Fruit fly (Drosophila melanogaster) whole organism, embryonic: ENCODE results near the gene Dpp10.

ENCODE experiments used
- Adf1 ChIP-seq: fragments of 200-800 bp; sonication (Bioruptor generic); IDR thresholded peaks from 2 replicates; pipeline ENCODE4 v1.3.6; 2022; ENCODE audit warnings: missing biosample characterization, missing genetic modification characterization
- Atf3 ChIP-seq: fragments of 200-800 bp; sonication (Bioruptor generic); optimal IDR thresholded peaks from 3 replicates; lab custom pipeline; 2016; ENCODE audit warnings: missing biosample characterization, missing genetic modification characterization
- CG10147 ChIP-seq: fragments of 200-800 bp; sonication (Bioruptor generic); optimal IDR thresholded peaks from 2 replicates; lab custom pipeline; 2019; ENCODE audit warnings: missing biosample characterization, mild to moderate bottlenecking, missing genetic modification characterization, moderate library complexity
- CG12769 ChIP-seq: fragments of 200-800 bp; sonication (Bioruptor generic); optimal IDR thresholded peaks from 2 replicates; lab custom pipeline; 2019; ENCODE audit warnings: missing biosample characterization, mild to moderate bottlenecking, missing genetic modification characterization, moderate library complexity
- CG13894 ChIP-seq: fragments of 200-800 bp; sonication (Bioruptor generic); optimal IDR thresholded peaks from 3 replicates; lab custom pipeline; 2018; ENCODE audit warnings: missing biosample characterization, mild to moderate bottlenecking, missing genetic modification characterization, moderate library complexity
- CG17328 ChIP-seq: fragments of 200-800 bp; sonication (Bioruptor generic); IDR thresholded peaks from 2 replicates; pipeline ENCODE4 v1.3.6; 2022; ENCODE audit warnings: missing biosample characterization, missing genetic modification characterization
- CG17361 ChIP-seq: fragments of 200-800 bp; sonication (Bioruptor generic); IDR thresholded peaks from 3 replicates; pipeline ENCODE4 v1.3.6; 2022; ENCODE audit warnings: missing biosample characterization, missing genetic modification characterization
- CG18599 ChIP-seq: fragments of 200-800 bp; sonication (Bioruptor generic); optimal IDR thresholded peaks from 3 replicates; lab custom pipeline; 2017; ENCODE audit warnings: missing biosample characterization, missing genetic modification characterization, mild to moderate bottlenecking, moderate library complexity, missing genetic modification reagents
- CG2120 ChIP-seq: fragments of 200-800 bp; sonication (Bioruptor generic); optimal IDR thresholded peaks from 3 replicates; lab custom pipeline; 2016; ENCODE audit warnings: missing biosample characterization, missing genetic modification characterization
- CG32772 ChIP-seq: fragments of 200-800 bp; sonication (Bioruptor generic); IDR thresholded peaks from 2 replicates; pipeline ENCODE4 v1.3.6; 2022; ENCODE audit warnings: missing biosample characterization, missing genetic modification characterization
- CG3281 ChIP-seq: fragments of 200-800 bp; sonication (Bioruptor generic); optimal IDR thresholded peaks from 3 replicates; lab custom pipeline; 2017; ENCODE audit warnings: missing biosample characterization, mild to moderate bottlenecking, missing genetic modification characterization
- CG34376 ChIP-seq: fragments of 200-800 bp; sonication (Bioruptor generic); optimal IDR thresholded peaks from 2 replicates; lab custom pipeline; 2018; ENCODE audit warnings: missing biosample characterization, mild to moderate bottlenecking, missing genetic modification characterization
- CG6813 ChIP-seq: fragments of 200-800 bp; sonication (Bioruptor generic); optimal IDR thresholded peaks from 2 replicates; lab custom pipeline; 2017; ENCODE audit warnings: missing biosample characterization, missing genetic modification characterization, mild to moderate bottlenecking, moderate library complexity, missing genetic modification reagents
- CG7372 ChIP-seq: fragments of 200-800 bp; sonication (Bioruptor generic); IDR thresholded peaks from 2 replicates; pipeline ENCODE4 v1.3.6; 2022; ENCODE audit warnings: missing biosample characterization, missing genetic modification characterization
- CG7987 ChIP-seq: fragments of 200-800 bp; sonication (Bioruptor generic); optimal IDR thresholded peaks from 2 replicates; lab custom pipeline; 2018; ENCODE audit warnings: missing biosample characterization, mild to moderate bottlenecking, missing genetic modification characterization, moderate library complexity
- CG8281 ChIP-seq: fragments of 200-800 bp; sonication (Bioruptor generic); optimal IDR thresholded peaks from 2 replicates; lab custom pipeline; 2018; ENCODE audit warnings: missing biosample characterization, mild to moderate bottlenecking, missing genetic modification characterization, moderate library complexity
- E2f2 ChIP-seq: fragments of 200-800 bp; sonication (Bioruptor generic); IDR thresholded peaks from 2 replicates; pipeline ENCODE4 v1.3.6; 2022; ENCODE audit warnings: missing biosample characterization, missing genetic modification characterization
- Gsc ChIP-seq: fragments of 200-800 bp; sonication (Bioruptor generic); IDR thresholded peaks from 2 replicates; pipeline ENCODE4 v1.3.6; 2022; ENCODE audit warnings: missing biosample characterization, missing genetic modification characterization
- HLH3B ChIP-seq: fragments of 200-800 bp; sonication (Bioruptor generic); IDR thresholded peaks from 2 replicates; pipeline ENCODE4 v1.3.6; 2022; ENCODE audit warnings: missing biosample characterization, missing genetic modification characterization
- Hmx ChIP-seq: fragments of 200-800 bp; sonication (Bioruptor generic); optimal IDR thresholded peaks from 2 replicates; lab custom pipeline; 2016; ENCODE audit warnings: missing biosample characterization, missing genetic modification characterization
- Hr51 ChIP-seq, 2 experiments: fragments of 200-800 bp; sonication (Bioruptor generic); optimal IDR thresholded peaks; 2 replicates in 1 of 2; 3 replicates in 1 of 2; lab custom pipeline; 2016 to 2018; ENCODE audit warnings: missing biosample characterization in 2 of 2, missing genetic modification characterization in 2 of 2, mild to moderate bottlenecking in 1 of 2, moderate library complexity in 1 of 2
- Hsf ChIP-seq: fragments of 200-800 bp; sonication (Bioruptor generic); optimal IDR thresholded peaks from 3 replicates; lab custom pipeline; 2016; ENCODE audit warnings: missing biosample characterization, missing genetic modification characterization
- Max ChIP-seq: fragments of 200-800 bp; sonication (Bioruptor generic); optimal IDR thresholded peaks from 2 replicates; lab custom pipeline; 2016; ENCODE audit warnings: missing biosample characterization, mild to moderate bottlenecking, missing genetic modification characterization
- NC2α ChIP-seq: fragments of 200-800 bp; sonication (Bioruptor generic); optimal IDR thresholded peaks from 2 replicates; lab custom pipeline; 2016; ENCODE audit warnings: missing biosample characterization, missing genetic modification characterization
- Opbp ChIP-seq: fragments of 200-800 bp; sonication (Bioruptor generic); IDR thresholded peaks from 3 replicates; pipeline ENCODE4 v1.3.6; 2022; ENCODE audit warnings: missing biosample characterization, missing genetic modification characterization; ENCODE audit not compliant: partially characterized antibody
- Tbp ChIP-seq: fragments of >200 bp; optimal IDR thresholded peaks from 2 replicates; lab custom pipeline; 2018; ENCODE audit warnings: missing biosample characterization, missing genetic modification characterization
- Usf ChIP-seq: fragments of 200-800 bp; sonication (Bioruptor generic); optimal IDR thresholded peaks from 2 replicates; lab custom pipeline; 2017; ENCODE audit warnings: missing genotype, missing biosample characterization, missing genetic modification characterization
- ato ChIP-seq: fragments of 200-800 bp; sonication (Bioruptor generic); IDR thresholded peaks from 2 replicates; pipeline ENCODE4 v1.3.6; 2022; ENCODE audit warnings: missing biosample characterization, missing genetic modification characterization; ENCODE audit not compliant: partially characterized antibody
- bsh ChIP-seq, 2 experiments: fragments of 200-800 bp; sonication (Bioruptor generic); optimal IDR thresholded peaks; 2 replicates each; lab custom pipeline; 2017 to 2018; ENCODE audit warnings: mild to moderate bottlenecking in 2 of 2, missing biosample characterization in 2 of 2, missing genetic modification characterization in 2 of 2, moderate library complexity in 1 of 2
- exex ChIP-seq: fragments of 200-800 bp; sonication (Bioruptor generic); optimal IDR thresholded peaks from 4 replicates; lab custom pipeline; 2018; ENCODE audit warnings: missing biosample characterization, mild to moderate bottlenecking, missing genetic modification characterization, moderate library complexity
- gfzf ChIP-seq: fragments of 200-800 bp; sonication (Bioruptor generic); optimal IDR thresholded peaks from 2 replicates; lab custom pipeline; 2016; ENCODE audit warnings: missing biosample characterization, mild to moderate bottlenecking, missing genetic modification characterization, moderate library complexity
- grn ChIP-seq: fragments of 200-800 bp; sonication (Bioruptor generic); optimal IDR thresholded peaks from 3 replicates; lab custom pipeline; 2017; ENCODE audit warnings: missing biosample characterization, missing genetic modification characterization
- her ChIP-seq: fragments of 200-800 bp; sonication (Bioruptor generic); optimal IDR thresholded peaks from 2 replicates; lab custom pipeline; 2016; ENCODE audit warnings: missing biosample characterization, missing genetic modification characterization
- jumu ChIP-seq: fragments of 200-800 bp; sonication (Bioruptor generic); optimal IDR thresholded peaks from 3 replicates; lab custom pipeline; 2016; ENCODE audit warnings: missing biosample characterization, missing genetic modification characterization
- kni ChIP-seq: fragments of 200-800 bp; sonication (Bioruptor generic); optimal IDR thresholded peaks from 3 replicates; lab custom pipeline; 2017; ENCODE audit warnings: mild to moderate bottlenecking, missing biosample characterization, missing genetic modification reagents, missing genetic modification characterization
- lab ChIP-seq: fragments of 200-800 bp; sonication (Bioruptor generic); optimal IDR thresholded peaks from 3 replicates; lab custom pipeline; 2017; ENCODE audit warnings: missing biosample characterization, missing genetic modification characterization, mild to moderate bottlenecking, moderate library complexity, missing genetic modification reagents
- lilli ChIP-seq: fragments of 200-800 bp; sonication (Bioruptor generic); optimal IDR thresholded peaks from 3 replicates; lab custom pipeline; 2016; ENCODE audit warnings: missing biosample characterization, missing genetic modification characterization
- mirr ChIP-seq: fragments of 200-800 bp; sonication (Bioruptor generic); optimal IDR thresholded peaks from 3 replicates; lab custom pipeline; 2018; ENCODE audit warnings: missing biosample characterization, mild to moderate bottlenecking, missing genetic modification characterization
- nerfin-2 ChIP-seq: fragments of 200-800 bp; sonication (Bioruptor generic); IDR thresholded peaks from 2 replicates; pipeline ENCODE4 v1.3.6; 2022; ENCODE audit warnings: missing biosample characterization, missing genetic modification characterization; ENCODE audit not compliant: partially characterized antibody
- sd ChIP-seq: fragments of 200-800 bp; sonication (Bioruptor generic); optimal IDR thresholded peaks from 3 replicates; lab custom pipeline; 2018; ENCODE audit warnings: missing biosample characterization, mild to moderate bottlenecking, missing genetic modification characterization, moderate library complexity
- sens ChIP-seq: fragments of 200-800 bp; sonication (Bioruptor generic); peaks from one replicate; lab custom pipeline; 2016; ENCODE audit warnings: missing biosample characterization, missing genetic modification characterization
- sob ChIP-seq: fragments of 200-800 bp; sonication (Bioruptor generic); IDR thresholded peaks from 2 replicates; pipeline ENCODE4 v1.3.6; 2022; ENCODE audit warnings: missing biosample characterization, missing genetic modification characterization
- sug ChIP-seq: fragments of 200-800 bp; optimal IDR thresholded peaks from 2 replicates; lab custom pipeline; 2019; ENCODE audit warnings: missing biosample characterization, mild to moderate bottlenecking, missing genetic modification characterization, moderate library complexity
- ttk ChIP-seq: fragments of 200-800 bp; sonication (Bioruptor generic); IDR thresholded peaks from 2 replicates; pipeline ENCODE4 v2.1.2; 2022; ENCODE audit warnings: missing biosample characterization, missing genetic modification characterization
- twi ChIP-seq: fragments of 200-800 bp; optimal IDR thresholded peaks from 2 replicates; lab custom pipeline; 2019; ENCODE audit warnings: missing biosample characterization, mild to moderate bottlenecking, missing genetic modification characterization, moderate library complexity
- tx ChIP-seq: fragments of 200-800 bp; sonication (Bioruptor generic); optimal IDR thresholded peaks from 2 replicates; lab custom pipeline; 2016; ENCODE audit warnings: missing biosample characterization, missing genetic modification characterization
- unc-4 ChIP-seq: fragments of 200-800 bp; sonication (Bioruptor generic); IDR thresholded peaks from 2 replicates; pipeline ENCODE4 v1.3.6; 2022; ENCODE audit warnings: missing biosample characterization, missing genetic modification characterization; ENCODE audit not compliant: partially characterized antibody
- zen2 ChIP-seq: fragments of 200-800 bp; sonication (Bioruptor generic); IDR thresholded peaks from 3 replicates; pipeline ENCODE4 v1.3.6; 2022; ENCODE audit warnings: missing biosample characterization, missing genetic modification characterization; ENCODE audit not compliant: partially characterized antibody

The Dpp10 gene

DNA sequence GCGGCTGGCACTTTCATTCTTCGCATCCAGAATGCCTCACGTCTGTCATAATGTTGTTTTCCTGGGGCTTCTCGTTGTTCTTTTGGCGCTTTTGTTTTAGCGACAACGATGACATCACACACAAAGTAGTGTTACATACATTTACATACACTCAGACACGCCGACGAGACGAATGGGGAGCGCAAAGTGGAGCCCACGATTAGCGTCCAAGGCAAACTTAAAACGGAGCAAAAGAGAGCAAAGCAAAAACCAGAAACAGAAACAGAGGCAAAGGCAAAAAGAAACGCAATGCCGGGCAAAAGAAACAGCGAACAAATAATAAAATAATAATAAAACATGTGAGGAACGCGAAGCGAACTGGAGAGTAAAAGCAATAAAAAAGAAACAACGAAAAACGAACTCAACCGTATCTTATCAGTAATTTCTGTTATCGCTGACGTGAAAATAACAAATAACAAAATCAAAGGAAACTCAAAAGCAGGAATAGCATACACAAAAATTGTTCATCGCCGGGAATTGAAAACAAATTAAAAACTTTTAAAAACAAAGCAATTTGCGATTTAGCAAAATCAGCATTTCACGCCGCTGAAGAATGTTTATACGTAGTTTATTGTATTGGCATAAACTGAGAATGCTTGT, 43.7 kb upstream of the Dpp10 start (continued):
- no peak for TF ChIP-seq her
- TF ChIP-seq gfzf, result no peak
- no peak for TF ChIP-seq Usf (GFP tag; lab: Kevin White, UChicago)
- TF ChIP-seq twi (tag; lab: Kevin White, UChicago), result no peak
- peak; percentile 5 for TF ChIP-seq kni (GFP tag; lab: Kevin White, UChicago)
- TF ChIP-seq, all 482 proteins: peak for 31

DNA sequence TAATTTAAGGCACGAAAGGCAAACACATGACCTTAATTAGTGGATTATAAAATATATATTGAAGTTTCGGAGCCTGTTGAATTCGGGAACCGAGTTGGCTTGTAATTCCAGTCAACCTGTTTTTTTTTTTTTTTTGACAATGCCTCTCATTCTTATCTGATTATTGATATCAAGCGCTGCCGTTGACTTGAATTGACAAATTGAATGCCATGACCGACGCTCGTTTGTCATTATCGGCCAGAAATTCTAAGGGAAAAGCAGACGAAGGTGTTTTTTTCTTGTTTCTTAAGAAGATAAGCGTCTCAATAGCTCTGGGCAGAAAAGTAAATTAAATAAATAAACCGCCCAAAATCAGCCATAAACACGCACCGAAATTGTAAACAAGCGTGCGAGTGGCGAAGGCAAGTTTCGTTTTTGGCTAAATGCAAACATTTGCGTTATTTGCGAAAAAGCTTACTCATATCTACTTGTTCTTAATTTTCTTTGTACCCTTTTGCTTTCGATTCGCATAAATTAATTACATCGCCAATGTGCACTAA, 42.4 kb upstream of the Dpp10 start:
- TF ChIP-seq Hr51 (GFP tag; optimal IDR thresholded peaks at IDR 0.05; lab: Kevin White, UChicago) (no peak), sd (tag; lab: Kevin White, UChicago) (peak; percentile 35), sob (GFP tag; lab: Robert Waterston, UW) (no peak), CG34376 (peak; percentile 29), CG3281 (peak; percentile 10), Opbp (GFP tag; lab: Robert Waterston, UW) (no peak), CG12769 (tag; lab: Kevin White, UChicago) (no peak), NC2α (no peak), CG6813 (peak; percentile 43), CG17361 (no peak), CG18599 (GFP tag; lab: Kevin White, UChicago) (peak; percentile 44), HLH3B (GFP tag; lab: Robert Waterston, UW) (no peak), mirr (GFP tag; lab: Kevin White, UChicago) (peak; percentile 46), Atf3 (no peak), E2f2 (GFP tag; lab: Robert Waterston, UW) (no peak), jumu (no peak), CG32772 (GFP tag; lab: Robert Waterston, UW) (peak; percentile 12; the same call in 1 of the 2 replicates), sug (tag; lab: Kevin White, UChicago) (peak; percentile 37), ato (GFP tag; lab: Robert Waterston, UW) (no peak), Max (no peak), CG13894 (tag; lab: Kevin White, UChicago) (no peak), sens (GFP tag; lab: Kevin White, UChicago) (peak; percentile 28), nerfin-2 (GFP tag; lab: Robert Waterston, UW) (no peak), CG2120 (GFP tag; lab: Kevin White, UChicago) (peak; percentile 20), ttk (no peak), CG17328 (no peak), Tbp (no peak), Gsc (GFP tag; lab: Robert Waterston, UW) (no peak), tx (GFP tag; lab: Kevin White, UChicago) (no peak), Hmx (GFP tag; lab: Kevin White, UChicago) (no peak), Hsf (GFP tag; lab: Kevin White, UChicago) (no peak), CG10147 (GFP tag; lab: Kevin White, UChicago) (peak; percentile 15), CG7987 (peak; percentile 60), bsh (GFP tag; optimal IDR thresholded peaks at IDR 0.05; lab: Kevin White, UChicago) (no peak), lab (GFP tag; lab: Kevin White, UChicago) (peak; percentile 56), exex (tag; lab: Kevin White, UChicago) (peak; percentile 64), CG7372 (no peak), lilli (GFP tag; lab: Kevin White, UChicago) (no peak), Adf1 (GFP tag; lab: Robert Waterston, UW) (peak; percentile 17; the same call in 1 of the 2 replicates), zen2 (GFP tag; lab: Robert Waterston, UW) (no peak), CG8281 (tag; lab: Kevin White, UChicago) (peak; percentile 98), grn (peak; percentile 80), unc-4 (GFP tag; lab: Robert Waterston, UW) (no peak)
